Worm (Caenorhabditis elegans) whole organism, L4 larva: ENCODE measurements around the gene R08C7.11.
A peak's percentile ranks its signal among the peaks of the same experiment; 100 is the strongest.

Experiments
- F44E2.7 ChIP-seq: fragments of 200-800 bp; sonication (Bioruptor generic); IDR thresholded peaks from 2 replicates; pipeline ENCODE4 v2.1.2; 2022; ENCODE audit warnings: missing genetic modification characterization, missing compliant biosample characterization
- aha-1 ChIP-seq: fragments of 150-350 bp; peaks from one replicate; lab custom pipeline; 2014; ENCODE audit warnings: missing biosample characterization, missing genetic modification characterization
- ceh-20 ChIP-seq: fragments of 200-800 bp; sonication (Bioruptor generic); IDR thresholded peaks from 2 replicates; pipeline ENCODE4 v1.3.6; 2022; ENCODE audit warnings: missing genetic modification reagents, missing genetic modification characterization, missing compliant biosample characterization
- ceh-28 ChIP-seq: fragments of 150-350 bp; optimal IDR thresholded peaks from 2 replicates; lab custom pipeline; 2014; ENCODE audit warnings: missing biosample characterization, missing genetic modification reagents, missing genetic modification characterization
- ceh-32 ChIP-seq: sonication (generic microtip); optimal IDR thresholded peaks from 2 replicates; lab custom pipeline; 2016; ENCODE audit warnings: mild to moderate bottlenecking, missing genetic modification characterization, missing compliant biosample characterization; ENCODE audit not compliant: poor library complexity
- ctbp-1 ChIP-seq: fragments of 200-800 bp; sonication (Bioruptor generic); IDR thresholded peaks from 2 replicates; pipeline ENCODE4 v1.3.6; 2022; ENCODE audit warnings: missing genetic modification reagents, missing genetic modification characterization, missing compliant biosample characterization
- daf-16 ChIP-seq, 3 experiments: sonication (generic microtip); optimal IDR thresholded peaks; 2 replicates each; lab custom pipeline; 2016 to 2017; ENCODE audit warnings: missing genetic modification characterization in 3 of 3, missing genetic modification reagents in 3 of 3, mild to moderate bottlenecking in 2 of 3, missing compliant biosample characterization in 2 of 3, missing biosample characterization in 1 of 3, moderate library complexity in 1 of 3
- dmd-9 ChIP-seq: fragments of 200-800 bp; sonication (Bioruptor generic); IDR thresholded peaks from 2 replicates; pipeline ENCODE4 v1.3.6; 2022; ENCODE audit warnings: missing genetic modification reagents, missing genetic modification characterization, missing compliant biosample characterization
- dve-1 ChIP-seq: sonication (generic microtip); optimal IDR thresholded peaks from 2 replicates; lab custom pipeline; 2017; ENCODE audit warnings: antibody characterized with exemption, mild to moderate bottlenecking, missing genetic modification characterization, missing compliant biosample characterization; ENCODE audit not compliant: insufficient read depth
- fkh-10 ChIP-seq: fragments of 150-350 bp; optimal IDR thresholded peaks from 2 replicates; lab custom pipeline; 2014; ENCODE audit warnings: missing biosample characterization, missing genetic modification reagents, missing genetic modification characterization
- hlh-11 ChIP-seq: fragments of 200-800 bp; sonication (Bioruptor generic); optimal IDR thresholded peaks from 2 replicates; lab custom pipeline; 2018; ENCODE audit warnings: mild to moderate bottlenecking, missing genetic modification characterization, missing compliant biosample characterization
- hlh-30 ChIP-seq: sonication (generic microtip); optimal IDR thresholded peaks from 2 replicates; lab custom pipeline; 2017; ENCODE audit warnings: antibody characterized with exemption, mild to moderate bottlenecking, missing genetic modification characterization, missing compliant biosample characterization; ENCODE audit not compliant: insufficient read depth
- hmg-1.1 ChIP-seq: fragments of 200-800 bp; sonication (Bioruptor generic); IDR thresholded peaks from 2 replicates; pipeline ENCODE4 v1.3.6; 2022; ENCODE audit warnings: missing genetic modification reagents, missing genetic modification characterization, missing compliant biosample characterization
- jun-1 ChIP-seq: fragments of 150-350 bp; optimal IDR thresholded peaks from 2 replicates; lab custom pipeline; 2014; ENCODE audit warnings: missing biosample characterization, missing genetic modification reagents, missing genetic modification characterization
- lin-15B ChIP-seq: fragments of 150-350 bp; sonication (generic microtip); optimal IDR thresholded peaks from 3 replicates; lab custom pipeline; 2014; ENCODE audit warnings: missing biosample characterization, missing genetic modification characterization
- lin-38 ChIP-seq: fragments of 200-800 bp; sonication (Bioruptor generic); IDR thresholded peaks from 2 replicates; pipeline ENCODE4 v1.3.6; 2022; ENCODE audit warnings: missing genetic modification reagents, missing genetic modification characterization, missing compliant biosample characterization
- lin-39 ChIP-seq: fragments of 150-350 bp; optimal IDR thresholded peaks from 2 replicates; lab custom pipeline; 2014; ENCODE audit warnings: missing biosample characterization, missing genetic modification reagents, missing genetic modification characterization
- lsy-2 ChIP-seq, 2 experiments: fragments of 150-350 bp in 1 of 2; sonication (generic microtip) in 1 of 2; optimal IDR thresholded peaks; 2 replicates each; lab custom pipeline; 2014 to 2017; ENCODE audit warnings: missing biosample characterization in 2 of 2, missing genetic modification characterization in 2 of 2
- mdl-1 ChIP-seq, 2 experiments: fragments of 150-350 bp in 1 of 2; sonication (generic microtip) in 1 of 2; optimal IDR thresholded peaks; 2 replicates each; lab custom pipeline; 2014 to 2017; ENCODE audit warnings: missing biosample characterization in 2 of 2, missing genetic modification characterization in 2 of 2
- mdt-29 ChIP-seq: fragments of 200-800 bp; sonication (Bioruptor generic); IDR thresholded peaks from 2 replicates; pipeline ENCODE4 v1.3.6; 2022; ENCODE audit warnings: missing genetic modification reagents, missing genetic modification characterization, missing compliant biosample characterization
- mes-2 ChIP-seq: sonication (generic microtip); optimal IDR thresholded peaks from 2 replicates; lab custom pipeline; 2016; ENCODE audit warnings: missing genotype, mild to moderate bottlenecking, missing genetic modification characterization, missing compliant biosample characterization; ENCODE audit not compliant: poor library complexity, severe bottlenecking
- mxl-3 ChIP-seq: fragments of 200-800 bp; sonication (Bioruptor generic); optimal IDR thresholded peaks from 2 replicates; lab custom pipeline; 2018; ENCODE audit warnings: mild to moderate bottlenecking, missing genetic modification characterization, missing compliant biosample characterization
- nhr-111 ChIP-seq: fragments of 200-800 bp; sonication (Bioruptor generic); optimal IDR thresholded peaks from 2 replicates; lab custom pipeline; 2018; ENCODE audit warnings: mild to moderate bottlenecking, missing genetic modification characterization, missing compliant biosample characterization
- nhr-28 ChIP-seq: fragments of 150-350 bp; optimal IDR thresholded peaks from 2 replicates; lab custom pipeline; 2014; ENCODE audit warnings: missing biosample characterization, missing genetic modification characterization
- nhr-48 ChIP-seq: sonication (generic microtip); optimal IDR thresholded peaks from 2 replicates; lab custom pipeline; 2016; ENCODE audit warnings: mild to moderate bottlenecking, missing genetic modification characterization, missing compliant biosample characterization
- nhr-77 ChIP-seq: fragments of 150-350 bp; optimal IDR thresholded peaks from 2 replicates; lab custom pipeline; 2014; ENCODE audit warnings: missing biosample characterization, missing genetic modification characterization
- pha-4 ChIP-seq, 2 experiments: fragments of 150-350 bp in 1 of 2; fragments of 200-800 bp in 1 of 2; sonication (Bioruptor generic) in 1 of 2; IDR thresholded peaks in 1 of 2; optimal IDR thresholded peaks in 1 of 2; 2 replicates each; pipeline versions ENCODE4 v1.3.6 to Lab custom; 2014 to 2022; ENCODE audit warnings: missing genetic modification characterization in 2 of 2, missing genetic modification reagents in 2 of 2, missing biosample characterization in 1 of 2, missing compliant biosample characterization in 1 of 2
- saeg-2 ChIP-seq: fragments of 200-800 bp; sonication (Bioruptor generic); IDR thresholded peaks from 2 replicates; pipeline ENCODE4 v1.3.6; 2022; ENCODE audit warnings: missing genetic modification reagents, missing genetic modification characterization, missing compliant biosample characterization
- set-16 ChIP-seq: fragments of 200-800 bp; sonication (Bioruptor generic); IDR thresholded peaks from 2 replicates; pipeline ENCODE4 v1.3.6; 2022; ENCODE audit warnings: missing genetic modification reagents, missing genetic modification characterization, missing compliant biosample characterization
- snpc-1.2 ChIP-seq: fragments of 200-800 bp; sonication (Bioruptor generic); IDR thresholded peaks from 2 replicates; pipeline ENCODE4 v1.3.6; 2022; ENCODE audit warnings: missing genetic modification reagents, missing genetic modification characterization, missing compliant biosample characterization
- unc-62 ChIP-seq, 3 experiments: fragments of 150-350 bp in 1 of 3; sonication (generic microtip); optimal IDR thresholded peaks in 2 of 3; peaks in 1 of 3; 1 replicate in 1 of 3; 2 replicates in 2 of 3; lab custom pipeline; 2014 to 2017; ENCODE audit warnings: missing biosample characterization in 3 of 3, missing genetic modification characterization in 3 of 3, missing genetic modification reagents in 3 of 3, missing genotype in 1 of 3
- zip-11 ChIP-seq: fragments of 200-800 bp; sonication (Bioruptor generic); IDR thresholded peaks from 2 replicates; pipeline ENCODE4 v1.3.6; 2022; ENCODE audit warnings: missing genetic modification characterization, missing compliant biosample characterization

The R08C7.11 gene

DNA sequence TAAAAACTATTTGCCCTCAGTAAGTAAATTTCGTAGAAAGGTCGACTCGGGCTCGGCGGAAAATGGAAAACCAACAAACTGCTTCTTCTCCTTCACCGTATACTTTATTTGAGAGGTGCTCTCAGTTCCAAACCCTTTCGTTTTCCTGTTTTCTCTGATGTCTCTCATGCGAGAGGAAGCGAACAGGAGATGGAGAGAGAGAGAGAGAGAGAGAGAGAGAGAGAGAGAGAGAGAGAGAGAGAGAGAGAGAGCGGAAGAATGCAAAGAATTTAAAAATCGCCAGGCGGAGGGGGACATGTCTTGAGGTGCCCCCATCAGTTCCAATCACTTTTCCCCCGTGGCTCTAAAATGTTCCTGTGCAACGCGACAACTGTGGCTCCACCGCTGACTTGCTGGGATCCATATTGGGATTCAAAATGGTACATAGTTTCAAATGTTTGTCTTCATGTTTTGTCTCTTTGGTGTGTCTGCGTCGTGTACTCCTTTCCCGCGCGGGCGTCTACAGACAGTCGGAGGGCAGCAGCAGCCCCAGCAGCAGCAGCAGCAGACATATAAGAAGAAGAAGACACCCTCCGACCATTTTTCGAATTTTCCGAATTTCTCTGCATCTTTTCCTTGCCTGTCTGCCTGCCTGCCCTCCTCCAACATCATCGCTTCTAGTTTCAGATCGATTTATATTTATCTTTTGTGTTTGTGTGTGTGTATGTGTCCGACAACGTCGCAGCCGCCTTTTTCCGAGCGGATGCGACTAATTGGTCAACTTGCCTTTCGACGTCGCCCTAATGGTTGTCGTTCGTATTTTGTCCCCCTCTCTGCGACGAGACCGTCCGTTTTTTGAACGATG lies at the start of gene R08C7.11:
R08C7.11 (minus strand) TSS at position 608 of the 844 bp plus-strand sequence.
- 0 out of 2 replicates have a peak, but pooled peaks have one; percentile 5 for TF ChIP-seq hmg-1.1 (GFP tag; lab: Robert Waterston, UW)
- peak; percentile 37 for TF ChIP-seq mes-2 (tag; lab: Kevin White, UChicago)
- TF ChIP-seq pha-4 (GFP tag; IDR thresholded peaks at IDR 0.05; lab: Robert Waterston, UW), result peak; percentile 24; the same call in 1 of the 2 replicates
- no peak for TF ChIP-seq pha-4 (tag; optimal IDR thresholded peaks at IDR 0.05; lab: Kevin White, UChicago)
- peak; percentile 20 for TF ChIP-seq nhr-48 (tag; lab: Kevin White, UChicago)
- peak; percentile 7 to 38 for TF ChIP-seq mdl-1 (tag; optimal IDR thresholded peaks at IDR 0.05; lab: Kevin White, UChicago)
- peak; percentile 75 for TF ChIP-seq set-16 (GFP tag; lab: Robert Waterston, UW)
- peak in 1 of 2 experiments; percentile 96 for TF ChIP-seq unc-62 (GFP tag; optimal IDR thresholded peaks at IDR 0.05 in 1 of 2; lab: Kevin White, UChicago)
- no peak for TF ChIP-seq unc-62 (tag; optimal IDR thresholded peaks at IDR 0.05; lab: Kevin White, UChicago)
- peak; percentile 40 for TF ChIP-seq mxl-3
- no peak for TF ChIP-seq ceh-32 (tag; lab: Kevin White, UChicago)
- no peak for TF ChIP-seq F44E2.7 (GFP tag; lab: Robert Waterston, UW)
- no peak for TF ChIP-seq lin-38 (GFP tag; lab: Robert Waterston, UW)
- TF ChIP-seq mdt-29 (GFP tag; lab: Robert Waterston, UW), result no peak
- TF ChIP-seq ctbp-1 (GFP tag; lab: Robert Waterston, UW), result no peak
- TF ChIP-seq aha-1 (tag; lab: Kevin White, UChicago), result peak; percentile 86
- no peak for TF ChIP-seq jun-1 (tag; lab: Kevin White, UChicago)
- no peak for TF ChIP-seq fkh-10 (GFP tag; lab: Kevin White, UChicago)
- TF ChIP-seq hlh-11 (tag; lab: Kevin White, UChicago), result peak; percentile 33
- TF ChIP-seq hlh-30 (tag; lab: Kevin White, UChicago), result peak; percentile 6
- no peak for TF ChIP-seq snpc-1.2 (GFP tag; lab: Robert Waterston, UW)
- peak; percentile 21 for TF ChIP-seq dve-1
- TF ChIP-seq dmd-9 (GFP tag; lab: Robert Waterston, UW), result no peak
- TF ChIP-seq nhr-77 (tag; lab: Kevin White, UChicago), result no peak
- TF ChIP-seq nhr-111 (GFP tag; lab: Kevin White, UChicago), result no peak
- TF ChIP-seq lsy-2 (tag; optimal IDR thresholded peaks at IDR 0.05; lab: Kevin White, UChicago), result peak in 1 of 2 experiments; percentile 17
- TF ChIP-seq daf-16 (GFP tag; optimal IDR thresholded peaks at IDR 0.05; lab: Kevin White, UChicago), result no peak
- TF ChIP-seq daf-16 (tag; optimal IDR thresholded peaks at IDR 0.05; lab: Kevin White, UChicago), result peak; percentile 5
- peak; percentile 65 for TF ChIP-seq nhr-28
- TF ChIP-seq ceh-28, result peak; percentile 32

DNA sequence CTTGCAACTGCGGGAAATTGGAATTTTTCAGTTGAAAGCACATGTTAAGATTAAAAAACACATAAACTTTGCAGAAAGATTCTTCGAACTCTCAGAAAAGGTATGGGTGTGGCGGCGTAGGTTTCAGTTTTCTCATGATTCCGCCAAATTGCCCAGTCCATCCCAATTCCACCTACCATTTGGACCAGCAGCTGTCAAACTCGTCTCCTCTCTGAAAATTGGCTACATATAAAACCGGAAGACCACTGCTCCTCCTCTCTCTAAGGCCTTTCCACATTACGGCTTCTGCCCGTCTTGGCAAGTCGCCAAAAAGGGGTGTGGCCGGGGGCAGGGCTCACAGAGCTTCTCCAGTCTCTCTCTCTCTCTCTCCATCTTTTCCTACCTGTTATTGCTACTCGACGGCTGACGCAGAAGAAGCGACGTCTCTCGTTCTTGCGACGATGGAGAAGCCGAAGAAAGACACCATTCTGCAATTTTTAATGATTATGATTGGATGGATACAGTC lies 35.5 kb upstream of the R08C7.11 start, which contains the start of gene ZK180.7:
ZK180.7 (plus strand) TSS at position 395 of the 505 bp plus-strand sequence.
- TF ChIP-seq unc-62 (GFP tag; optimal IDR thresholded peaks at IDR 0.05 in 1 of 2; lab: Kevin White, UChicago), result peak in 1 of 2 experiments; percentile 61
- no peak for TF ChIP-seq unc-62 (tag; optimal IDR thresholded peaks at IDR 0.05; lab: Kevin White, UChicago)
- TF ChIP-seq lin-15B (tag; lab: Kevin White, UChicago), result no peak
- TF ChIP-seq ctbp-1 (GFP tag; lab: Robert Waterston, UW), result no peak
- no peak for TF ChIP-seq saeg-2 (GFP tag; lab: Robert Waterston, UW)
- peak; percentile 51 for TF ChIP-seq set-16 (GFP tag; lab: Robert Waterston, UW)
- no peak for TF ChIP-seq zip-11 (GFP tag; lab: Robert Waterston, UW)
- TF ChIP-seq ceh-20 (GFP tag; lab: Robert Waterston, UW), result no peak
- TF ChIP-seq lin-39 (tag; lab: Kevin White, UChicago), result no peak
- TF ChIP-seq ceh-28, result no peak
- TF ChIP-seq, all 104 proteins: peak for 2
